Fruit fly (Drosophila melanogaster): ENCODE results near the gene CG15387.

CG15387 gene

dm6 chr2L:2196590-2197474, 29.3 kb downstream of the CG15387 start:
- TF ChIP-seq CG12768 (GFP tag; optimal IDR thresholded peaks at IDR 0.05): peak; percentile 74
- TF ChIP-seq CG1620 (GFP tag; optimal IDR thresholded peaks at IDR 0.05): peak; percentile 17
- peak; percentile 44 for TF ChIP-seq Crg-1 (GFP tag; optimal IDR thresholded peaks at IDR 0.05)
- peak; percentile 98 for TF ChIP-seq tj (GFP tag; optimal IDR thresholded peaks at IDR 0.05)
- peak; percentile 37 for TF ChIP-seq bab1 (GFP tag; optimal IDR thresholded peaks at IDR 0.05)
- TF ChIP-seq toe (GFP tag; optimal IDR thresholded peaks at IDR 0.05): peak; percentile 44
- no peak for TF ChIP-seq Clk (GFP tag; optimal IDR thresholded peaks at IDR 0.05)
- peak; percentile 45 for TF ChIP-seq CG33017 (tag; optimal IDR thresholded peaks at IDR 0.05)
- peak; percentile 32 for TF ChIP-seq CG14711 (tag; optimal IDR thresholded peaks at IDR 0.05)
- TF ChIP-seq pad (GFP tag; optimal IDR thresholded peaks at IDR 0.05): peak; percentile 97
- TF ChIP-seq ovo (GFP tag; optimal IDR thresholded peaks at IDR 0.05): peak; percentile 94
- TF ChIP-seq Hr96 (GFP tag; optimal IDR thresholded peaks at IDR 0.05): peak; percentile 49
- TF ChIP-seq kay (GFP tag; ENCODE audit: borderline replicate concordance): peak; percentile 67
- peak; percentile 28 to 68 for TF ChIP-seq cnc (optimal IDR thresholded peaks at IDR 0.05)
- peak; percentile 99 for TF ChIP-seq Mnt (GFP tag; optimal IDR thresholded peaks at IDR 0.05)
- TF ChIP-seq CG5204 (GFP tag; optimal IDR thresholded peaks at IDR 0.05): peak; percentile 35
- peak; percentile 44 for TF ChIP-seq CG7101 (tag; optimal IDR thresholded peaks at IDR 0.05)
- peak; percentile 53 for TF ChIP-seq CG11617 (GFP tag; optimal IDR thresholded peaks at IDR 0.05)
- peak; percentile 99 for TF ChIP-seq cic (GFP tag; optimal IDR thresholded peaks at IDR 0.05)
- no peak for TF ChIP-seq CG7045 (GFP tag; optimal IDR thresholded peaks at IDR 0.05)

- TF ChIP-seq pad (GFP tag; optimal IDR thresholded peaks at IDR 0.05): peak; percentile 89
- TF ChIP-seq toe (GFP tag; optimal IDR thresholded peaks at IDR 0.05): no peak
- TF ChIP-seq Mnt (GFP tag; optimal IDR thresholded peaks at IDR 0.05): no peak
These were observed 30.8 kb downstream of the CG15387 start for dm6 chr2L:2195328-2195727.

DNA sequence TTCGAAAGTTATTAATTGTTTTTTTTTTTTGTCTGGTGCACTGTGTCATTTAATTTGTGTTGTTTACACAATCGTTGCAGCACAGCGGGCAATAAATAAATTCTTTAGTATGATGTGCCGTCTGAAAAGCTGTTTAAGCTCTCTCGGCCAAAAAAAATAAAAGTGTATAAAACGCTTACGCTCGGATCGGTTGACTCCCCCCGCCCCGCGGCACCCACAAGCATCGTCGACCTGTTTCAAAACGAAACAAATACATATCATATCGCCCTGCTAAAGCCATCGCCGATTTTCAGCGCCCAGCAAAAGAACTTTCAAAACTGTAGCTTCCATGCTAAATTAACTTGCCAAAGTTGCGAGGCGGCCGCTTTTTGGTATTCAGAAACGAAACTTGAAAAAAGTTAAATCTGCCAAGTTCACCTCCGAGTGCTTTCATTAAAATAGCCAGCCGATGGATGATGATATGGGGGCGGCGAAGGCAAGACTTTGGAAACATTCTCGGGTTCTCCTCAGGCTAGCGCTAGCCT, 31.7 kb downstream of the CG15387 start:
- TF ChIP-seq CG12768 (GFP tag; optimal IDR thresholded peaks at IDR 0.05) (no peak), tj (GFP tag; optimal IDR thresholded peaks at IDR 0.05) (peak; percentile 38)

dm6 chr2L:2193357-2193780, 32.7 kb downstream of the CG15387 start:
- TF ChIP-seq toe (GFP tag; optimal IDR thresholded peaks at IDR 0.05): peak; percentile 54
- TF ChIP-seq CG14711 (tag; optimal IDR thresholded peaks at IDR 0.05): peak; percentile 92
- TF ChIP-seq Hr96 (GFP tag; optimal IDR thresholded peaks at IDR 0.05): peak; percentile 83
- peak; percentile 39 for TF ChIP-seq CG7101 (tag; optimal IDR thresholded peaks at IDR 0.05)
- TF ChIP-seq cic (GFP tag; optimal IDR thresholded peaks at IDR 0.05): peak; percentile 95
- TF ChIP-seq Crg-1 (GFP tag; optimal IDR thresholded peaks at IDR 0.05): peak; percentile 52
- TF ChIP-seq Mnt (GFP tag; optimal IDR thresholded peaks at IDR 0.05): peak; percentile 99
- peak; percentile 86 for TF ChIP-seq pad (GFP tag; optimal IDR thresholded peaks at IDR 0.05)
- TF ChIP-seq tj (GFP tag; optimal IDR thresholded peaks at IDR 0.05): peak; percentile 92
- TF ChIP-seq CG12768 (GFP tag; optimal IDR thresholded peaks at IDR 0.05): peak; percentile 47
- TF ChIP-seq CG1620 (GFP tag; optimal IDR thresholded peaks at IDR 0.05): peak; percentile 76
- no peak for TF ChIP-seq kay (GFP tag; ENCODE audit: borderline replicate concordance)
- peak; percentile 85 for TF ChIP-seq bab1 (GFP tag; optimal IDR thresholded peaks at IDR 0.05)
- peak; percentile 43 for TF ChIP-seq CG11617 (GFP tag; optimal IDR thresholded peaks at IDR 0.05)
- TF ChIP-seq cnc (optimal IDR thresholded peaks at IDR 0.05): no peak
- TF ChIP-seq ovo (GFP tag; optimal IDR thresholded peaks at IDR 0.05): peak; percentile 82
- TF ChIP-seq CG33017 (tag; optimal IDR thresholded peaks at IDR 0.05): peak; percentile 16
- no peak for TF ChIP-seq CG5204 (GFP tag; optimal IDR thresholded peaks at IDR 0.05)
- TF ChIP-seq CG7045 (GFP tag; optimal IDR thresholded peaks at IDR 0.05): peak; percentile 29
- TF ChIP-seq Clk (GFP tag; optimal IDR thresholded peaks at IDR 0.05): peak; percentile 3

dm6 chr2L:2192123-2192601, 33.9 kb downstream of the CG15387 start, which contains the start of gene CG10874:
Gene CG10874, minus strand, starts transcription at chr2L:2192386.
- TF ChIP-seq Crg-1 (GFP tag; optimal IDR thresholded peaks at IDR 0.05) (peak; percentile 29), CG7045 (GFP tag; optimal IDR thresholded peaks at IDR 0.05) (no peak), CG7101 (tag; optimal IDR thresholded peaks at IDR 0.05) (no peak), ovo (GFP tag; optimal IDR thresholded peaks at IDR 0.05) (no peak), bab1 (GFP tag; optimal IDR thresholded peaks at IDR 0.05) (peak; percentile 67), cic (GFP tag; optimal IDR thresholded peaks at IDR 0.05) (peak; percentile 13), tj (GFP tag; optimal IDR thresholded peaks at IDR 0.05) (no peak), CG14711 (tag; optimal IDR thresholded peaks at IDR 0.05) (no peak), pad (GFP tag; optimal IDR thresholded peaks at IDR 0.05) (peak; percentile 10), CG1620 (GFP tag; optimal IDR thresholded peaks at IDR 0.05) (peak; percentile 36), Clk (GFP tag; optimal IDR thresholded peaks at IDR 0.05) (no peak), toe (GFP tag; optimal IDR thresholded peaks at IDR 0.05) (no peak), Mnt (GFP tag; optimal IDR thresholded peaks at IDR 0.05) (peak; percentile 4), kay (GFP tag; ENCODE audit: borderline replicate concordance) (no peak), CG33017 (tag; optimal IDR thresholded peaks at IDR 0.05) (no peak)

DNA sequence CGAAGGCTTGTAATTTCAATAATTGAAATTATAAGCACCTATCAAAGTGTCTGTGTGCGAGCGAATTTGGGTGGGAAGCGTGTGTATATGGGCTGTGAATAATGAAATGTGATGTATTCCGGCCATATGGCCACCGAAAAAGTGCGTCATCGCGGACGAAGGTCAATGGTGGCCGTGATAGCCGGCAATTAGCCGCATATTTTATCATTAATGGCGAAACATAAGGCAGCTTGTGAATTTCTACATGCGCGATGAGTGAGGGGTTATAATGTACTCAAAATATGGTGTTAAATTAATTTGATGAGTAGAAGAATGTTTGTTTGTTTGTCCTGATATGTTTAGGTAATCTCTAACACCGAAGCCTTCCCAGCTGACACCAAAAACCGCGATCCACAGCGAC, 34.7 kb downstream of the CG15387 start:
- TF ChIP-seq bab1 (GFP tag; optimal IDR thresholded peaks at IDR 0.05): no peak
- TF ChIP-seq CG33017 (tag; optimal IDR thresholded peaks at IDR 0.05): no peak
- TF ChIP-seq CG12768 (GFP tag; optimal IDR thresholded peaks at IDR 0.05): no peak
- no peak for TF ChIP-seq toe (GFP tag; optimal IDR thresholded peaks at IDR 0.05)
- TF ChIP-seq cnc (optimal IDR thresholded peaks at IDR 0.05): no peak
- TF ChIP-seq Clk (GFP tag; optimal IDR thresholded peaks at IDR 0.05): no peak
- no peak for TF ChIP-seq CG7101 (tag; optimal IDR thresholded peaks at IDR 0.05)
- no peak for TF ChIP-seq CG5204 (GFP tag; optimal IDR thresholded peaks at IDR 0.05)
- no peak for TF ChIP-seq CG11617 (GFP tag; optimal IDR thresholded peaks at IDR 0.05)
- TF ChIP-seq tj (GFP tag; optimal IDR thresholded peaks at IDR 0.05): no peak
- TF ChIP-seq ovo (GFP tag; optimal IDR thresholded peaks at IDR 0.05): no peak
- no peak for TF ChIP-seq CG7045 (GFP tag; optimal IDR thresholded peaks at IDR 0.05)
- no peak for TF ChIP-seq kay (GFP tag; ENCODE audit: borderline replicate concordance)
- TF ChIP-seq Mnt (GFP tag; optimal IDR thresholded peaks at IDR 0.05): no peak
- TF ChIP-seq pad (GFP tag; optimal IDR thresholded peaks at IDR 0.05): no peak
- no peak for TF ChIP-seq cic (GFP tag; optimal IDR thresholded peaks at IDR 0.05)

All from whole organism, adult.